Worm (Caenorhabditis elegans) whole organism, late embryonic: ENCODE data around the gene C05B5.16.

Experiments
- F13H6.1 ChIP-seq: sonication (generic microtip); optimal IDR thresholded peaks from 2 replicates; lab custom pipeline; 2016; ENCODE audit warnings: missing genetic modification characterization, missing compliant biosample characterization
- K02D7.2 ChIP-seq: sonication (generic microtip); optimal IDR thresholded peaks from 2 replicates; lab custom pipeline; 2017; ENCODE audit warnings: mild to moderate bottlenecking, missing genetic modification characterization, missing compliant biosample characterization
- ceh-6 ChIP-seq: fragments of 200-800 bp; sonication (Bioruptor generic); optimal IDR thresholded peaks from 2 replicates; lab custom pipeline; 2018; ENCODE audit warnings: mild to moderate bottlenecking, missing genetic modification characterization, missing compliant biosample characterization
- dmd-4 ChIP-seq: sonication (generic microtip); optimal IDR thresholded peaks from 2 replicates; lab custom pipeline; 2016; ENCODE audit warnings: borderline replicate concordance, missing genetic modification characterization, missing compliant biosample characterization
- dve-1 ChIP-seq: sonication (generic microtip); optimal IDR thresholded peaks from 2 replicates; lab custom pipeline; 2017; ENCODE audit warnings: antibody characterized with exemption, mild to moderate bottlenecking, missing genetic modification characterization, missing compliant biosample characterization
- ets-4 ChIP-seq: sonication (generic microtip); optimal IDR thresholded peaks from 2 replicates; lab custom pipeline; 2016; ENCODE audit warnings: missing genetic modification characterization, missing compliant biosample characterization
- fkh-10 ChIP-seq: fragments of 150-350 bp; optimal IDR thresholded peaks from 2 replicates; lab custom pipeline; 2014; ENCODE audit warnings: missing biosample characterization, missing genetic modification reagents, missing genetic modification characterization
- pha-4 ChIP-seq: fragments of 150-350 bp; optimal IDR thresholded peaks from 2 replicates; lab custom pipeline; 2018; ENCODE audit warnings: missing biosample characterization, missing genetic modification reagents, missing genetic modification characterization
- pqm-1 ChIP-seq: sonication (generic microtip); optimal IDR thresholded peaks from 2 replicates; lab custom pipeline; 2016; ENCODE audit warnings: missing genetic modification characterization, missing compliant biosample characterization
- rnt-1 ChIP-seq: sonication (generic microtip); optimal IDR thresholded peaks from 2 replicates; lab custom pipeline; 2016; ENCODE audit warnings: missing genetic modification characterization, missing compliant biosample characterization
- sdc-2 ChIP-seq: sonication (generic microtip); optimal IDR thresholded peaks from 2 replicates; lab custom pipeline; 2016; ENCODE audit warnings: missing genotype, missing genetic modification characterization, missing compliant biosample characterization

ce11 chrIII:9982119-9982642, 30.1 kb upstream of the C05B5.16 start:
- TF ChIP-seq ceh-6, result no peak
- no peak for TF ChIP-seq pha-4 (tag; lab: Kevin White, UChicago)
- no peak for TF ChIP-seq fkh-10
- TF ChIP-seq dmd-4, result no peak
- TF ChIP-seq K02D7.2 (tag; lab: Kevin White, UChicago), result no peak
- TF ChIP-seq F13H6.1 (tag; lab: Kevin White, UChicago), result no peak
- TF ChIP-seq dve-1 (tag; lab: Kevin White, UChicago), result no peak
- no peak for TF ChIP-seq rnt-1 (tag; lab: Kevin White, UChicago)
- TF ChIP-seq pqm-1 (tag; lab: Kevin White, UChicago), result no peak
- TF ChIP-seq ets-4, result no peak
- no peak for TF ChIP-seq sdc-2 (tag; lab: Kevin White, UChicago)
